Fruit fly (Drosophila melanogaster) whole organism, larva: ENCODE data around the gene CG14631.
A peak's percentile ranks its signal among the peaks of the same experiment; 100 is the strongest.

Experiments used
- noc ChIP-seq: fragments of 200-800 bp; sonication (Bioruptor generic); optimal IDR thresholded peaks from 3 replicates; lab custom pipeline; 2019; ENCODE audit warnings: missing biosample characterization, mild to moderate bottlenecking, missing genetic modification characterization, moderate library complexity

Gene CG14631

DNA sequence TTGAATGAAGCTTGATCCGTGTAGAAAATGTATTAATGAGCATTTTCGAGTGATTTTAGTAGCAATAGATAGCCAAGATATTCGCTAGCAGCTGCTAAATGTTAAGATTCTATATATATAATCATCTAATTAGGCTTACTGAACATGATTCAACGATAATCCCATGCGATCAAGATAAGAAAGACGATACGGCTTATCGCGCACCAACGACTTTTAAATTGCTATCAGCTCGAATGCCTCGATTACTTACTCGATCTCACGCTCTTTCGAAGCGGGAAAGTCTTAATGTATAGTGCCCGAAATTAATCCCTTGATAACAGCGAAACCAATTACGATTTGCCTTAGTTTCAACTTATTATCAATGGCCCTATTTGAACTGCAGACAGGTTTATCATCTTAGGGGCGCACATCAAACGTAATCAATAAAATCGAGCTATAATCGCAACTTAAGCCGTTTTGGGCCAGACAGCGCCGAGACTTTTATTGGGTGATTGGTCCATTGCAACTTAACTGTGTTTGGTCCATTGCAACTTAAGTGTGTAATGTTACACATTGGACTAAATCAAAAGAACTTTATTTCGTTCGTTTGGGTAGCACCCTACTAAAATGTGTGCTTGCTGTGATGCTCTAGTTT lies 38.9 kb downstream of the CG14631 start:
- peak; percentile 3 for TF ChIP-seq noc (tag; lab: Kevin White, UChicago)

DNA sequence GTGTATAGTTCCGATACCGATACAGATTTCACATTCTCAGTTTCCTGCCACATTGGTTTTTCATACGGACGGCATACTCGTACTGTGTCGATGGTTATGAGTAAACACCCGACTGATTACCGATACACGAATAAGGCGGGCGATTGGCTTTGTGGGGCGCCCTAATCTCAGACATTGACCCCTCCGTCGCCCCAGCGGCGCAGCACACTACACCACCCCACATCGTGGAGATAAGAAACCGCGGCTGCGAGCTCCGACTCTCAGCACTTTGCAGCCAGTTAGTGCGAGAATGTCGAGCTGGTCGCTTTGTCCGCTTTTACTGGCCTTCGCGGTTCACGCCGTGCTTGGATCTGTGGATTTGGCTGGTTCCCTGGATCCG lies 39.4 kb downstream of the CG14631 start, which contains the start of gene CG14629:
TSS of gene CG14629 (plus strand) at position 275 of the 379 bp plus-strand sequence.
- TF ChIP-seq noc (tag; lab: Kevin White, UChicago): no peak

DNA sequence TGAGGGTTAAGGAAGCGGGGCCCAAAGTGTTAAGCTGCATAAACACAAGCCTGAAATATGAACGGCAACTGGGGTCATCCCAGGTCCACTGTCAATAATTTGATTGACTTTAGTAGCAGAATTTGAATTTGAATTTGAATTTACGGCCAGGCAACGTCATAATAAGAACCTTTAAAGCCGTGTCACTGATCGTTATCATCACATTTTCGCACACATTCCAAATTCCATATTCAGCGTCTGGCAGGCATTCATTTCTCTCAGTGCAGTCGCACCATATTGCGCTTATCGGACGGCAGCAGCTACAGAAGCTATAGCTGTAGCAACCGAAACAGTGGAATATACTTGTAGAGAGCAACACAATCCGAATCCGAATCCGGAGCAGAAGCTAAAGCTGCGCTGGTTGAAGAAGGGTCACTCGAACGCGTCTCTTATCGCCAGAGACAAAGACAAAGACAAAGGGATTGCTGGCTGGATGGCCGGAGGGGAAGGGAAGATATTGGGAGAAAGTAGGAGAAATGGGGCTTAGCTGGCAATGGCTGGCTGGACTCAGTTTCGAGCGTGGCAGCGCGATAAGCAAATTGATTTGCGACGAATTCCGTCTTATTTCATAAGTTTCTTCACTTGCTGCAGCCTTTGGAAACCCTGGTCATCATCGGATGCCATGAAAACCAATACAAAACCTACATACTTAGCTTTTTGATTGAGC lies 41.0 kb downstream of the CG14631 start:
- peak; percentile 50 for TF ChIP-seq noc (tag; lab: Kevin White, UChicago)

DNA sequence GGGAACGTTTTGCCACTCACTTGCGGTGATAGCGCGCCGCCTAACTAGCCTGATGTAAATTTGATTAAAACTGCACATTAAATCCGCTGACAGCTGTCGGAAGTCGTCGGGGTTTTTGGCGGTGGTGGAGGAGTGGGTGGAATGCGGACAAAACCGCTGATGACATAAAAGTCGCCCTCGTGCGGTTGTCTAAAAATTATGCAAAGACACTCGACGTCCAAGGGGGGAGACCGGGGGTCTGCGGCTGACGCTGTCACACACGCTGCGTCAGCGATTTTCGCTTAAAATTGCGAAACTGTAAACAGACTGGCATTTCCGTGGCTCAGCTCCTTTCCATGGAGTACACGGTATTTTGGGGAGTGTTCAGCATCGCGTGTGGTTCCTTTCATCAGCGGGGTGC lies 44.5 kb downstream of the CG14631 start:
- TF ChIP-seq noc (tag; lab: Kevin White, UChicago): no peak
